Worm (Caenorhabditis elegans): ENCODE data around the gene F58A4.6.
A peak's percentile ranks its signal among the peaks of the same experiment; 100 is the strongest.

F58A4.6 gene

ce11 chrIII:9619079-9619761 is 4.9 kb downstream of the F58A4.6 start, which contains the start of gene hlh-11 (continued):
- TF ChIP-seq ceh-8 (GFP tag; optimal IDR thresholded peaks at IDR 0.05): peak; percentile 47
- peak; percentile 57 for TF ChIP-seq pag-3 (tag; optimal IDR thresholded peaks at IDR 0.05; ENCODE audit: borderline replicate concordance, insufficient read depth)
- peak; percentile 81 for TF ChIP-seq unc-86 (tag; optimal IDR thresholded peaks at IDR 0.05)
- TF ChIP-seq nhr-20 (tag; optimal IDR thresholded peaks at IDR 0.05): peak; percentile 96
- peak; percentile 88 for TF ChIP-seq nhr-19 (GFP tag; conservative IDR thresholded peaks at IDR 0.05)
- peak; percentile 33 for TF ChIP-seq aly-2 (tag; optimal IDR thresholded peaks at IDR 0.05)
- peak; percentile 98 for TF ChIP-seq snu-23 (GFP tag; optimal IDR thresholded peaks at IDR 0.05)
- peak; percentile 39 for TF ChIP-seq nhr-237 (tag; optimal IDR thresholded peaks at IDR 0.05)
- no peak for TF ChIP-seq unc-98 (GFP tag; IDR thresholded peaks at IDR 0.05)
- TF ChIP-seq efl-3 (GFP tag; optimal IDR thresholded peaks at IDR 0.05): no peak
- peak; percentile 82 to 88 for TF ChIP-seq efl-1 (optimal IDR thresholded peaks at IDR 0.05)
- TF ChIP-seq efl-1 (GFP tag; optimal IDR thresholded peaks at IDR 0.05 in 1 of 2): peak; percentile 60 to 93
- TF ChIP-seq nhr-11 (tag; optimal IDR thresholded peaks at IDR 0.05): peak; percentile 79
- TF ChIP-seq fkh-8 (tag; optimal IDR thresholded peaks at IDR 0.05): peak; percentile 90
- no peak for TF ChIP-seq ets-5 (GFP tag; IDR thresholded peaks at IDR 0.05)

ce11 chrIII:9620148-9620547 is 5.9 kb downstream of the F58A4.6 start:
- TF ChIP-seq hlh-17 (GFP tag; optimal IDR thresholded peaks at IDR 0.05; ENCODE audit: borderline replicate concordance): no peak
- no peak for TF ChIP-seq hlh-4 (tag; optimal IDR thresholded peaks at IDR 0.05)
- no peak for TF ChIP-seq mef-2 (tag; optimal IDR thresholded peaks at IDR 0.05)
- no peak for TF ChIP-seq C04F5.9 (tag; optimal IDR thresholded peaks at IDR 0.05)
- TF ChIP-seq mep-1 (tag; optimal IDR thresholded peaks at IDR 0.05): peak; percentile 31
- TF ChIP-seq dpl-1 (GFP tag; optimal IDR thresholded peaks at IDR 0.05): peak in 2 of 3 experiments; percentile 8 to 22
- TF ChIP-seq nhr-84 (tag; optimal IDR thresholded peaks at IDR 0.05): no peak
- no peak for TF ChIP-seq zag-1 (tag; optimal IDR thresholded peaks at IDR 0.05)
- no peak for TF ChIP-seq elt-3 (tag; optimal IDR thresholded peaks at IDR 0.05)
- TF ChIP-seq hpl-2 (GFP tag; optimal IDR thresholded peaks at IDR 0.05): no peak
- peak; percentile 18 for TF ChIP-seq nhr-90 (tag; optimal IDR thresholded peaks at IDR 0.05; ENCODE audit: poor library complexity)
- TF ChIP-seq nhr-77 (tag; optimal IDR thresholded peaks at IDR 0.05): no peak
- no peak for TF ChIP-seq nhr-28 (tag; optimal IDR thresholded peaks at IDR 0.05)
- no peak for TF ChIP-seq unc-86 (tag; optimal IDR thresholded peaks at IDR 0.05)
- no peak for TF ChIP-seq nhr-237 (tag; optimal IDR thresholded peaks at IDR 0.05)
- no peak for TF ChIP-seq unc-30 (tag; optimal IDR thresholded peaks at IDR 0.05)
- no peak for TF ChIP-seq elt-2 (tag; optimal IDR thresholded peaks at IDR 0.05)
- TF ChIP-seq ama-1 (optimal IDR thresholded peaks at IDR 0.05): no peak
- TF ChIP-seq ceh-90 (tag; optimal IDR thresholded peaks at IDR 0.05): no peak
- no peak for TF ChIP-seq pag-3 (tag; optimal IDR thresholded peaks at IDR 0.05; ENCODE audit: borderline replicate concordance, insufficient read depth)
- no peak for TF ChIP-seq F16B12.6 (tag; optimal IDR thresholded peaks at IDR 0.05)
- no peak for TF ChIP-seq isw-1 (GFP tag; IDR thresholded peaks at IDR 0.05)
- peak; percentile 27 to 37 for TF ChIP-seq efl-1 (optimal IDR thresholded peaks at IDR 0.05)
- peak; percentile 22 to 91 for TF ChIP-seq efl-1 (GFP tag; optimal IDR thresholded peaks at IDR 0.05 in 1 of 2)
- TF ChIP-seq nhr-20 (tag; optimal IDR thresholded peaks at IDR 0.05): peak; percentile 43
- peak; percentile 36 for TF ChIP-seq tbx-2 (tag; optimal IDR thresholded peaks at IDR 0.05)
- TF ChIP-seq fkh-10 (GFP tag; optimal IDR thresholded peaks at IDR 0.05): no peak
- no peak for TF ChIP-seq sox-4 (tag; optimal IDR thresholded peaks at IDR 0.05)
- no peak for TF ChIP-seq efl-3 (GFP tag; optimal IDR thresholded peaks at IDR 0.05)
- no peak for TF ChIP-seq vab-15 (tag; optimal IDR thresholded peaks at IDR 0.05)
- TF ChIP-seq nhr-71 (tag; optimal IDR thresholded peaks at IDR 0.05): peak; percentile 83
- peak in 1 of 2 experiments; percentile 46 for TF ChIP-seq mdl-1 (tag; optimal IDR thresholded peaks at IDR 0.05)
- no peak for TF ChIP-seq lir-3 (tag; optimal IDR thresholded peaks at IDR 0.05; ENCODE audit: poor library complexity)
- no peak for TF ChIP-seq sptf-1 (tag; optimal IDR thresholded peaks at IDR 0.05)
- TF ChIP-seq egl-27 (tag; optimal IDR thresholded peaks at IDR 0.05): no peak
- TF ChIP-seq C16A3.4 (tag; optimal IDR thresholded peaks at IDR 0.05): no peak
- no peak for TF ChIP-seq pax-3 (tag; optimal IDR thresholded peaks at IDR 0.05)
- TF ChIP-seq lin-15B (tag; optimal IDR thresholded peaks at IDR 0.05): no peak
- TF ChIP-seq aly-2 (tag; optimal IDR thresholded peaks at IDR 0.05): no peak
- TF ChIP-seq skn-1 (tag; optimal IDR thresholded peaks at IDR 0.05): no peak
- peak; percentile 85 for TF ChIP-seq rnt-1 (tag; optimal IDR thresholded peaks at IDR 0.05)
- TF ChIP-seq swsn-7 (tag; optimal IDR thresholded peaks at IDR 0.05): peak; percentile 32
- no peak for TF ChIP-seq unc-62 (GFP tag; optimal IDR thresholded peaks at IDR 0.05)
